Worm (Caenorhabditis elegans) whole organism, L1 larva: ENCODE data around the gene srx-90.

ENCODE experiments used
- aly-2 ChIP-seq: fragments of 150-350 bp; optimal IDR thresholded peaks from 2 replicates; lab custom pipeline; 2014; ENCODE audit warnings: missing biosample characterization, missing genetic modification characterization
- ama-1 ChIP-seq: fragments of 150-350 bp; optimal IDR thresholded peaks from 2 replicates; lab custom pipeline; 2014
- elt-3 ChIP-seq, 6 experiments: fragments of 150-350 bp in 1 of 6; sonication (generic microtip); optimal IDR thresholded peaks; 2 replicates each; lab custom pipeline; 2017 to 2018; ENCODE audit warnings: missing biosample characterization in 6 of 6, missing genetic modification characterization in 6 of 6, inconsistent platforms in 1 of 6
- fkh-10 ChIP-seq: sonication (generic microtip); optimal IDR thresholded peaks from 2 replicates; lab custom pipeline; 2017; ENCODE audit warnings: missing biosample characterization, missing genetic modification reagents, missing genetic modification characterization
- jun-1 ChIP-seq: fragments of 150-350 bp; optimal IDR thresholded peaks from 2 replicates; lab custom pipeline; 2014; ENCODE audit warnings: missing biosample characterization, missing genetic modification reagents, missing genetic modification characterization
- mep-1 ChIP-seq: fragments of 150-350 bp; optimal IDR thresholded peaks from 2 replicates; lab custom pipeline; 2014; ENCODE audit warnings: missing biosample characterization, missing genetic modification characterization
- nhr-237 ChIP-seq: fragments of 150-350 bp; optimal IDR thresholded peaks from 2 replicates; lab custom pipeline; 2014; ENCODE audit warnings: missing biosample characterization, missing genetic modification characterization
- nhr-76 ChIP-seq: sonication (generic microtip); optimal IDR thresholded peaks from 2 replicates; lab custom pipeline; 2017; ENCODE audit warnings: missing biosample characterization, missing genetic modification characterization
- nhr-77 ChIP-seq: fragments of 150-350 bp; optimal IDR thresholded peaks from 2 replicates; lab custom pipeline; 2014; ENCODE audit warnings: missing biosample characterization, missing genetic modification characterization
- nhr-90 ChIP-seq: sonication (generic microtip); optimal IDR thresholded peaks from 2 replicates; lab custom pipeline; 2016; ENCODE audit warnings: mild to moderate bottlenecking, missing genetic modification characterization, missing compliant biosample characterization; ENCODE audit not compliant: poor library complexity
- pax-3 ChIP-seq: fragments of 200-800 bp; sonication (Bioruptor generic); optimal IDR thresholded peaks from 2 replicates; lab custom pipeline; 2018; ENCODE audit warnings: mild to moderate bottlenecking, missing genetic modification characterization, moderate library complexity, missing compliant biosample characterization
- snpc-4 ChIP-seq: fragments of 150-350 bp; optimal IDR thresholded peaks from 2 replicates; lab custom pipeline; 2014; ENCODE audit warnings: missing biosample characterization, missing genetic modification characterization
- unc-130 ChIP-seq: fragments of 150-350 bp; optimal IDR thresholded peaks from 2 replicates; lab custom pipeline; 2017; ENCODE audit warnings: missing biosample characterization, missing genetic modification characterization, inconsistent platforms

- no peak for TF ChIP-seq mep-1 (tag; lab: Kevin White, UChicago)
- peak; percentile 2 for TF ChIP-seq nhr-90 (tag; lab: Kevin White, UChicago)
- TF ChIP-seq snpc-4 (tag; lab: Kevin White, UChicago): no peak
- TF ChIP-seq nhr-237 (tag; lab: Kevin White, UChicago): no peak
- no peak for TF ChIP-seq fkh-10 (GFP tag; lab: Kevin White, UChicago)
- no peak for TF ChIP-seq aly-2 (tag; lab: Kevin White, UChicago)
- no peak for TF ChIP-seq unc-130 (tag; lab: Kevin White, UChicago)
- TF ChIP-seq jun-1 (tag; lab: Kevin White, UChicago): no peak
- peak in 4 of 6 experiments; percentile 25 to 48 (median 42) for TF ChIP-seq elt-3 (tag; optimal IDR thresholded peaks at IDR 0.05; lab: Kevin White, UChicago)
- no peak for TF ChIP-seq ama-1 (lab: Kevin White, UChicago)
- no peak for TF ChIP-seq pax-3 (tag; lab: Kevin White, UChicago)
- TF ChIP-seq nhr-76 (tag; lab: Kevin White, UChicago): no peak
- no peak for TF ChIP-seq nhr-77 (tag; lab: Kevin White, UChicago)
These were observed 37.4 kb upstream of the srx-90 start, which contains the start of gene F38B7.2 for ce11 chrV:11543564-11543963.
